Worm (Caenorhabditis elegans) whole organism, L4 larva: ENCODE measurements around the gene sox-4.

Experiments
- F26F4.8 ChIP-seq: fragments of 200-800 bp; sonication (Bioruptor generic); conservative IDR thresholded peaks from 2 replicates; pipeline ENCODE4 v1.3.6; 2022; ENCODE audit warnings: missing genetic modification characterization, missing compliant biosample characterization
- T26A8.4 ChIP-seq: fragments of 200-800 bp; sonication (Bioruptor generic); IDR thresholded peaks from 2 replicates; pipeline ENCODE4 v1.3.6; 2022; ENCODE audit warnings: missing genetic modification characterization, missing compliant biosample characterization
- Y105C5A.15 ChIP-seq: fragments of 200-800 bp; sonication (Bioruptor generic); IDR thresholded peaks from 2 replicates; pipeline ENCODE4 v1.3.6; 2022; ENCODE audit warnings: missing genetic modification characterization, missing compliant biosample characterization
- ZK546.5 ChIP-seq, 2 experiments: sonication (generic microtip); optimal IDR thresholded peaks; 2 replicates each; lab custom pipeline; 2017; ENCODE audit warnings: missing biosample characterization in 2 of 2, missing genetic modification characterization in 2 of 2
- aly-2 ChIP-seq: sonication (generic microtip); optimal IDR thresholded peaks from 2 replicates; lab custom pipeline; 2018; ENCODE audit warnings: missing biosample characterization, missing genetic modification characterization
- ceh-20 ChIP-seq: fragments of 200-800 bp; sonication (Bioruptor generic); IDR thresholded peaks from 2 replicates; pipeline ENCODE4 v1.3.6; 2022; ENCODE audit warnings: missing genetic modification reagents, missing genetic modification characterization, missing compliant biosample characterization
- ceh-82 ChIP-seq: sonication (generic microtip); optimal IDR thresholded peaks from 2 replicates; lab custom pipeline; 2017; ENCODE audit warnings: missing biosample characterization, missing genetic modification characterization
- daf-16 ChIP-seq, 3 experiments: sonication (generic microtip); optimal IDR thresholded peaks; 2 replicates each; lab custom pipeline; 2016 to 2017; ENCODE audit warnings: missing genetic modification characterization in 3 of 3, missing genetic modification reagents in 3 of 3, mild to moderate bottlenecking in 2 of 3, missing compliant biosample characterization in 2 of 3, missing biosample characterization in 1 of 3, moderate library complexity in 1 of 3
- daf-8 ChIP-seq: fragments of 200-800 bp; sonication (Bioruptor generic); IDR thresholded peaks from 2 replicates; pipeline ENCODE4 v1.3.6; 2022; ENCODE audit warnings: missing genetic modification characterization, missing compliant biosample characterization
- dmd-6 ChIP-seq: fragments of 200-800 bp; sonication (Bioruptor generic); IDR thresholded peaks from 2 replicates; pipeline ENCODE4 v1.3.6; 2022; ENCODE audit warnings: missing genetic modification reagents, missing genetic modification characterization, missing compliant biosample characterization
- dmd-8 ChIP-seq: fragments of 200-800 bp; sonication (Bioruptor generic); IDR thresholded peaks from 2 replicates; pipeline ENCODE4 v1.3.6; 2022; ENCODE audit warnings: missing genetic modification characterization, missing compliant biosample characterization
- dve-1 ChIP-seq: sonication (generic microtip); optimal IDR thresholded peaks from 2 replicates; lab custom pipeline; 2017; ENCODE audit warnings: antibody characterized with exemption, mild to moderate bottlenecking, missing genetic modification characterization, missing compliant biosample characterization; ENCODE audit not compliant: insufficient read depth
- fkh-10 ChIP-seq: fragments of 150-350 bp; optimal IDR thresholded peaks from 2 replicates; lab custom pipeline; 2014; ENCODE audit warnings: missing biosample characterization, missing genetic modification reagents, missing genetic modification characterization
- gei-8 ChIP-seq: fragments of 200-800 bp; sonication (Bioruptor generic); optimal IDR thresholded peaks from 2 replicates; lab custom pipeline; 2018; ENCODE audit warnings: mild to moderate bottlenecking, missing genetic modification characterization, missing compliant biosample characterization
- hlh-30 ChIP-seq: sonication (generic microtip); optimal IDR thresholded peaks from 2 replicates; lab custom pipeline; 2017; ENCODE audit warnings: antibody characterized with exemption, mild to moderate bottlenecking, missing genetic modification characterization, missing compliant biosample characterization; ENCODE audit not compliant: insufficient read depth
- jun-1 ChIP-seq: fragments of 150-350 bp; optimal IDR thresholded peaks from 2 replicates; lab custom pipeline; 2014; ENCODE audit warnings: missing biosample characterization, missing genetic modification reagents, missing genetic modification characterization
- mdl-1 ChIP-seq, 2 experiments: fragments of 150-350 bp in 1 of 2; sonication (generic microtip) in 1 of 2; optimal IDR thresholded peaks; 2 replicates each; lab custom pipeline; 2014 to 2017; ENCODE audit warnings: missing biosample characterization in 2 of 2, missing genetic modification characterization in 2 of 2
- mes-2 ChIP-seq: sonication (generic microtip); optimal IDR thresholded peaks from 2 replicates; lab custom pipeline; 2016; ENCODE audit warnings: missing genotype, mild to moderate bottlenecking, missing genetic modification characterization, missing compliant biosample characterization; ENCODE audit not compliant: poor library complexity, severe bottlenecking
- mxl-2 ChIP-seq: fragments of 200-800 bp; sonication (Bioruptor generic); conservative IDR thresholded peaks from 2 replicates; pipeline ENCODE4 v1.3.6; 2022; ENCODE audit warnings: missing genetic modification reagents, missing genetic modification characterization, missing compliant biosample characterization
- nhr-11 ChIP-seq: fragments of 150-350 bp; optimal IDR thresholded peaks from 2 replicates; lab custom pipeline; 2014; ENCODE audit warnings: missing biosample characterization, missing genetic modification characterization
- nhr-111 ChIP-seq: fragments of 200-800 bp; sonication (Bioruptor generic); optimal IDR thresholded peaks from 2 replicates; lab custom pipeline; 2018; ENCODE audit warnings: mild to moderate bottlenecking, missing genetic modification characterization, missing compliant biosample characterization
- nhr-28 ChIP-seq: fragments of 150-350 bp; optimal IDR thresholded peaks from 2 replicates; lab custom pipeline; 2014; ENCODE audit warnings: missing biosample characterization, missing genetic modification characterization
- nhr-42 ChIP-seq: fragments of 200-800 bp; sonication (Bioruptor generic); IDR thresholded peaks from 2 replicates; pipeline ENCODE4 v1.3.6; 2022; ENCODE audit warnings: missing genetic modification characterization, missing compliant biosample characterization
- nhr-48 ChIP-seq: sonication (generic microtip); optimal IDR thresholded peaks from 2 replicates; lab custom pipeline; 2016; ENCODE audit warnings: mild to moderate bottlenecking, missing genetic modification characterization, missing compliant biosample characterization
- pqm-1 ChIP-seq: sonication (generic microtip); optimal IDR thresholded peaks from 2 replicates; lab custom pipeline; 2017; ENCODE audit warnings: missing biosample characterization, missing genetic modification characterization
- saeg-2 ChIP-seq: fragments of 200-800 bp; sonication (Bioruptor generic); IDR thresholded peaks from 2 replicates; pipeline ENCODE4 v1.3.6; 2022; ENCODE audit warnings: missing genetic modification reagents, missing genetic modification characterization, missing compliant biosample characterization
- sdz-12 ChIP-seq: fragments of 200-800 bp; sonication (Bioruptor generic); optimal IDR thresholded peaks from 2 replicates; lab custom pipeline; 2018; ENCODE audit warnings: mild to moderate bottlenecking, missing genetic modification characterization, missing compliant biosample characterization
- snpc-4 ChIP-seq: fragments of 150-350 bp; optimal IDR thresholded peaks from 2 replicates; lab custom pipeline; 2014; ENCODE audit warnings: missing biosample characterization, missing genetic modification characterization
- spr-1 ChIP-seq: sonication (generic microtip); optimal IDR thresholded peaks from 2 replicates; lab custom pipeline; 2016; ENCODE audit warnings: mild to moderate bottlenecking, missing genetic modification characterization, missing compliant biosample characterization
- unc-62 ChIP-seq, 3 experiments: fragments of 150-350 bp in 1 of 3; sonication (generic microtip); optimal IDR thresholded peaks in 2 of 3; peaks in 1 of 3; 1 replicate in 1 of 3; 2 replicates in 2 of 3; lab custom pipeline; 2014 to 2017; ENCODE audit warnings: missing biosample characterization in 3 of 3, missing genetic modification characterization in 3 of 3, missing genetic modification reagents in 3 of 3, missing genotype in 1 of 3
- zag-1 ChIP-seq: fragments of 150-350 bp; optimal IDR thresholded peaks from 2 replicates; lab custom pipeline; 2014; ENCODE audit warnings: missing biosample characterization, missing genetic modification characterization
- zip-11 ChIP-seq: fragments of 200-800 bp; sonication (Bioruptor generic); IDR thresholded peaks from 2 replicates; pipeline ENCODE4 v1.3.6; 2022; ENCODE audit warnings: missing genetic modification characterization, missing compliant biosample characterization
- zip-2 ChIP-seq: fragments of 150-350 bp; optimal IDR thresholded peaks from 2 replicates; lab custom pipeline; 2014; ENCODE audit warnings: missing biosample characterization, missing genetic modification characterization
- ztf-7 ChIP-seq: fragments of 150-350 bp; optimal IDR thresholded peaks from 2 replicates; lab custom pipeline; 2014; ENCODE audit warnings: missing biosample characterization, missing genetic modification characterization

sox-4 gene

DNA sequence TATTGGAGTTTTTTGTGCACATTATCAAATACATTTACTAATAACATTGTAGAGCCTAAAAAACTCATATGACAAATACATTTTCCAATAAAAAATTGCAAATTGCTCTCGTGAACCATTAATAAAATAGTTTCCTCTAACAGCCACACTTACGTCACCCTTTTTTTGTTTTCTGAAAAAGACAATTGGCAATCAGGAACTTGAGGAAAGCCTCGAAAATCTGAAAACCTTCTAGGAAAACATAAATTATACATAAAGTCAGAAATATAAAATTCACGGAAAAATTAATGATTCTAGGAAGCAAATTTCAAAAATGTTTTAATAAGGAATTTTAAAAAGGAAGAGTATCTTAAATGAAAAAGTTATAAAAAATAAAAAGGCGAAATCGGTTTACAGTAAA is 8.3 kb upstream of the sox-4 start (continued):
- TF ChIP-seq gei-8 (no peak), mdl-1 (tag; optimal IDR thresholded peaks at IDR 0.05; lab: Kevin White, UChicago) (no peak)

DNA sequence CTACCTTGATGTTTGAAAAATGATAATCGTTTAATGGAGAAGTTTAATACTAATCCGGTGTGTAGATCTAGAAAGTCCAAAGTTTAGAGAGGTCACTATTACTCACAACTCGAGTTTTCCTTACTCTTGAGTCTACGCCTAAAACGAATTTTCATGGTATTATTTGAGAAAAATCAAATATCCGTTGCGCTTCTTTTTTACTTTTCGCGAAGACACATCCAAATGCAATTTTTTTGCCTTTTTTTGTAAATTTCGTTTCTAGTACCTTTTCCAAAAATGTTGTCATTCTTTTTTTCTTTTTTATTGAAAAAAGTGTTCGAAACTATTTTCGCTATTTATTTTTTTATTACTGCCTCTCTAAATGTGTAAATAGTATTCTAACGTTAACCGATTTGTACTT is 4.9 kb upstream of the sox-4 start:
- TF ChIP-seq F26F4.8 (GFP tag; lab: Robert Waterston, UW) (no peak), sdz-12 (GFP tag; lab: Kevin White, UChicago) (no peak), spr-1 (tag; lab: Kevin White, UChicago) (no peak), zip-11 (GFP tag; lab: Robert Waterston, UW) (no peak), dve-1 (tag; lab: Kevin White, UChicago) (no peak), dmd-6 (GFP tag; lab: Robert Waterston, UW) (no peak), unc-62 (GFP tag; optimal IDR thresholded peaks at IDR 0.05 in 1 of 2; lab: Kevin White, UChicago) (peak in 1 of 2 experiments; percentile 56), unc-62 (tag; optimal IDR thresholded peaks at IDR 0.05; lab: Kevin White, UChicago) (no peak), nhr-11 (tag; lab: Kevin White, UChicago) (no peak), zag-1 (tag; lab: Kevin White, UChicago) (no peak), saeg-2 (no peak), nhr-48 (tag; lab: Kevin White, UChicago) (no peak), daf-16 (GFP tag; optimal IDR thresholded peaks at IDR 0.05; lab: Kevin White, UChicago) (no peak), daf-16 (tag; optimal IDR thresholded peaks at IDR 0.05; lab: Kevin White, UChicago) (no peak), ceh-82 (tag; lab: Kevin White, UChicago) (no peak), fkh-10 (peak; percentile 85)

DNA sequence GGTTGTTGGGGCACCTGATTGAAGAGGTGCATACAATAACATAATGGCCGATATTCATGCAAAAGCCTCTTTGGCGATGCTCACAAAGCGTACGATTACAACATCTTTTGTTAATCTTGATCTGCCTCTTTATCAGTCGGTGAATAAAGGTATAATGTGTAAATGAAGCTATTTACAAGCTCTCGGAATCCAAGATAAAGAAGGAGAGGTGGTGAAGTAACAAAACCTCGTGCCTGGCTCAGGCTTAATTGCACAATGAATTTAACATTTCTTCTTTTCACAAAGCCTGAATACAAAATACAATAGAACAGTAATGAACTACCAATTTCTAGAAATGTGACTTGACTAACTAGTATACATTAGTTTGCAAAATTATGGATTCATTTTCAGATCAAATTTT is 1.6 kb downstream of the sox-4 start:
- no peak for TF ChIP-seq fkh-10
- no peak for TF ChIP-seq zag-1 (tag; lab: Kevin White, UChicago)
- no peak for TF ChIP-seq ztf-7
- TF ChIP-seq aly-2 (tag; lab: Kevin White, UChicago), result no peak
- no peak for TF ChIP-seq dmd-8
- no peak for TF ChIP-seq nhr-42 (GFP tag; lab: Robert Waterston, UW)
- no peak for TF ChIP-seq nhr-111 (GFP tag; lab: Kevin White, UChicago)
- TF ChIP-seq saeg-2, result no peak
- TF ChIP-seq snpc-4 (tag; lab: Kevin White, UChicago), result no peak
- TF ChIP-seq mxl-2, result no peak
- no peak for TF ChIP-seq T26A8.4 (GFP tag; lab: Robert Waterston, UW)
- no peak for TF ChIP-seq Y105C5A.15 (GFP tag; lab: Robert Waterston, UW)
- TF ChIP-seq zip-2 (tag; lab: Kevin White, UChicago), result no peak

DNA sequence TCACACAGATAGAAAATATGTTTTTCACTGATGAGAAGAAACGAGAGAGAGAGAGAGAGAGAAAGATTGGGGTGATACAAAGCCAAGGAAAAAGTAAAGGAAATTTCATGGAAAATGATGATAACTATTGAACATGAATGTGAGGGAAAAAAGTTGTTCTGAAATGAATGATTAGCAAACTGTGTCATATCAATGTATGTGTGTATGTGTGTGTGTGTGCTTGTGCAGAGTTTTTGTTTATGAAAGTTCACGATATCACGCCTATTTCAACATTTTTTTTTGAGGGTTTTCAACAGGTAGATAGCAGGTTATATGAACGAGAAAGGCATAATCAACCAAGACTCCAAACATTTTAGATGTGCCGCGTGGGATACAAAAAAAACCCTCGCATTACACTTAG is 2.2 kb downstream of the sox-4 start:
- TF ChIP-seq ceh-20 (GFP tag; lab: Robert Waterston, UW) (no peak), unc-62 (GFP tag; optimal IDR thresholded peaks at IDR 0.05 in 1 of 2; lab: Kevin White, UChicago) (peak in 1 of 2 experiments; percentile 74), unc-62 (tag; optimal IDR thresholded peaks at IDR 0.05; lab: Kevin White, UChicago) (no peak), ceh-82 (tag; lab: Kevin White, UChicago) (no peak), daf-8 (GFP tag; lab: Robert Waterston, UW) (no peak), hlh-30 (tag; lab: Kevin White, UChicago) (peak; percentile 16), nhr-42 (GFP tag; lab: Robert Waterston, UW) (no peak), pqm-1 (tag; lab: Kevin White, UChicago) (peak; percentile 89), daf-16 (GFP tag; optimal IDR thresholded peaks at IDR 0.05; lab: Kevin White, UChicago) (no peak), daf-16 (tag; optimal IDR thresholded peaks at IDR 0.05; lab: Kevin White, UChicago) (peak; percentile 58), dmd-6 (GFP tag; lab: Robert Waterston, UW) (0 out of 2 replicates have a peak, but pooled peaks have one; percentile 10), mes-2 (tag; lab: Kevin White, UChicago) (no peak), dve-1 (tag; lab: Kevin White, UChicago) (peak; percentile 9), nhr-28 (tag; lab: Kevin White, UChicago) (peak; percentile 49), jun-1 (tag; lab: Kevin White, UChicago) (no peak), ZK546.5 (tag; optimal IDR thresholded peaks at IDR 0.05; lab: Kevin White, UChicago) (no peak)
